Fruit fly (Drosophila melanogaster): Measurements from ENCODE around the gene CG11279.

- TF ChIP-seq CG14711 (tag; optimal IDR thresholded peaks at IDR 0.05) (no peak), CG12768 (GFP tag; optimal IDR thresholded peaks at IDR 0.05) (no peak), CG7045 (GFP tag; optimal IDR thresholded peaks at IDR 0.05) (no peak), CG7101 (tag; optimal IDR thresholded peaks at IDR 0.05) (no peak), pad (GFP tag; optimal IDR thresholded peaks at IDR 0.05) (no peak), Crg-1 (GFP tag; optimal IDR thresholded peaks at IDR 0.05) (no peak), CG1620 (GFP tag; optimal IDR thresholded peaks at IDR 0.05) (no peak), tj (GFP tag; optimal IDR thresholded peaks at IDR 0.05) (no peak), Clk (GFP tag; optimal IDR thresholded peaks at IDR 0.05) (no peak), bab1 (GFP tag; optimal IDR thresholded peaks at IDR 0.05) (no peak), Mnt (GFP tag; optimal IDR thresholded peaks at IDR 0.05) (no peak), cic (GFP tag; optimal IDR thresholded peaks at IDR 0.05) (no peak)
These were observed 19.9 kb upstream of the CG11279 start for dm6 chr3L:13026872-13027271.

Measured in whole organism, adult.